Fruit fly (Drosophila melanogaster): Measurements from ENCODE around the gene CG42699.

Gene CG42699

dm6 chrX:5735268-5735941 is 28.9 kb upstream of the CG42699 start (continued):
- TF ChIP-seq Met (GFP tag; optimal IDR thresholded peaks at IDR 0.05) (peak; percentile 95), Sox14 (GFP tag; optimal IDR thresholded peaks at IDR 0.05) (peak; percentile 92), achi (GFP tag; optimal IDR thresholded peaks at IDR 0.05) (peak; percentile 89), topi (GFP tag; optimal IDR thresholded peaks at IDR 0.05) (peak; percentile 89), CG31627 (GFP tag; optimal IDR thresholded peaks at IDR 0.05) (peak; percentile 94), fd59A (GFP tag; optimal IDR thresholded peaks at IDR 0.05) (peak; percentile 81), CG8319 (GFP tag; optimal IDR thresholded peaks at IDR 0.05) (peak; percentile 65), CG4318 (GFP tag; optimal IDR thresholded peaks at IDR 0.05) (peak; percentile 71), CG34406 (GFP tag; optimal IDR thresholded peaks at IDR 0.05) (peak; percentile 95), CG9139 (GFP tag; optimal IDR thresholded peaks at IDR 0.05) (peak; percentile 51), Ets96B (tag; optimal IDR thresholded peaks at IDR 0.05) (peak; percentile 81), esn (GFP tag; optimal IDR thresholded peaks at IDR 0.05) (peak; percentile 95), salr (GFP tag; optimal IDR thresholded peaks at IDR 0.05) (peak; percentile 80 to 82), CG6163 (GFP tag; IDR thresholded peaks at IDR 0.05) (peak; percentile 95), CG6808 (GFP tag; optimal IDR thresholded peaks at IDR 0.05) (peak; percentile 73), svp (GFP tag) (peak; percentile 97), CG3032 (tag; optimal IDR thresholded peaks at IDR 0.05) (peak; percentile 85), CG11294 (GFP tag; IDR thresholded peaks at IDR 0.05) (peak; percentile 86), CG1621 (tag; optimal IDR thresholded peaks at IDR 0.05) (peak; percentile 87), lz (GFP tag; optimal IDR thresholded peaks at IDR 0.05) (peak; percentile 94), CG11762 (GFP tag; optimal IDR thresholded peaks at IDR 0.05; ENCODE audit: insufficient read depth) (peak; percentile 73), Blimp-1 (GFP tag; optimal IDR thresholded peaks at IDR 0.05) (peak; percentile 43), Eip93F (GFP tag; optimal IDR thresholded peaks at IDR 0.05) (peak; percentile 74), CG6276 (GFP tag; optimal IDR thresholded peaks at IDR 0.05) (peak; percentile 83), pdm3 (GFP tag; optimal IDR thresholded peaks at IDR 0.05) (peak; percentile 95), vri (GFP tag; optimal IDR thresholded peaks at IDR 0.05) (peak; percentile 49), Eip78C (GFP tag) (peak; percentile 98), eg (GFP tag; IDR thresholded peaks at IDR 0.05) (peak; percentile 93), Hr4 (GFP tag; optimal IDR thresholded peaks at IDR 0.05) (peak; percentile 92), net (GFP tag; optimal IDR thresholded peaks at IDR 0.05) (peak; percentile 90), fd85E (GFP tag; optimal IDR thresholded peaks at IDR 0.05) (peak; percentile 49), CG10669 (GFP tag; optimal IDR thresholded peaks at IDR 0.05) (peak; percentile 83), spab (GFP tag; optimal IDR thresholded peaks at IDR 0.05) (peak; percentile 71), Eip75B (GFP tag; optimal IDR thresholded peaks at IDR 0.05) (peak; percentile 93)

dm6 chrX:5737157-5737556 is 27.2 kb upstream of the CG42699 start:
- TF ChIP-seq CG8119 (GFP tag; IDR thresholded peaks at IDR 0.05) = no peak; the same call in 2 of the 3 replicates
- peak; percentile 25 for TF ChIP-seq Hr4 (GFP tag; optimal IDR thresholded peaks at IDR 0.05)
- no peak for TF ChIP-seq spab (GFP tag; optimal IDR thresholded peaks at IDR 0.05)
- TF ChIP-seq CG6792 (GFP tag; optimal IDR thresholded peaks at IDR 0.05) = peak; percentile 33
- TF ChIP-seq dac (GFP tag; optimal IDR thresholded peaks at IDR 0.05) = no peak
- no peak for TF ChIP-seq CG8319 (GFP tag; optimal IDR thresholded peaks at IDR 0.05)
- TF ChIP-seq lz (GFP tag; optimal IDR thresholded peaks at IDR 0.05) = no peak
- no peak for TF ChIP-seq CG16779 (tag; optimal IDR thresholded peaks at IDR 0.05)
- TF ChIP-seq topi (GFP tag; optimal IDR thresholded peaks at IDR 0.05) = no peak
- TF ChIP-seq achi (GFP tag; optimal IDR thresholded peaks at IDR 0.05) = peak; percentile 17
- peak; percentile 9 for TF ChIP-seq OdsH (GFP tag; optimal IDR thresholded peaks at IDR 0.05)
- no peak for TF ChIP-seq CG6854 (GFP tag; optimal IDR thresholded peaks at IDR 0.05)
- TF ChIP-seq Ets21C (GFP tag; optimal IDR thresholded peaks at IDR 0.05) = no peak
- TF ChIP-seq CG6276 (GFP tag; optimal IDR thresholded peaks at IDR 0.05) = peak; percentile 21
- TF ChIP-seq salr (GFP tag; optimal IDR thresholded peaks at IDR 0.05) = no peak
- peak; percentile 29 for TF ChIP-seq cyc (GFP tag; optimal IDR thresholded peaks at IDR 0.05)
- TF ChIP-seq CG6808 (GFP tag; optimal IDR thresholded peaks at IDR 0.05) = peak; percentile 15
- TF ChIP-seq Smox (GFP tag; optimal IDR thresholded peaks at IDR 0.05) = no peak
- TF ChIP-seq dsx (GFP tag; optimal IDR thresholded peaks at IDR 0.05; ENCODE audit: poor library complexity, severe bottlenecking) = no peak
- TF ChIP-seq Met (GFP tag; optimal IDR thresholded peaks at IDR 0.05) = no peak
- TF ChIP-seq CG11902 (GFP tag; optimal IDR thresholded peaks at IDR 0.05) = no peak
- peak; percentile 29 for TF ChIP-seq net (GFP tag; optimal IDR thresholded peaks at IDR 0.05)
- peak; percentile 47; the same call in 1 of the 2 replicates for TF ChIP-seq Gug (GFP tag; IDR thresholded peaks at IDR 0.05)
- peak; percentile 51 for TF ChIP-seq Hr39 (GFP tag; optimal IDR thresholded peaks at IDR 0.05)
- peak; percentile 11 for TF ChIP-seq CG3032 (tag; optimal IDR thresholded peaks at IDR 0.05)
- TF ChIP-seq CG7368 (GFP tag; optimal IDR thresholded peaks at IDR 0.05) = peak; percentile 32
- TF ChIP-seq Sox102F (GFP tag; optimal IDR thresholded peaks at IDR 0.05) = no peak
- no peak for TF ChIP-seq CG10669 (GFP tag; optimal IDR thresholded peaks at IDR 0.05)
